Worm (Caenorhabditis elegans) whole organism, mixed stage, embryonic: ENCODE measurements around the gene spe-18.

Experiments used
- ceh-39 ChIP-seq: fragments of 150-350 bp; optimal IDR thresholded peaks from 2 replicates; lab custom pipeline; 2014; ENCODE audit warnings: missing biosample characterization, missing genetic modification characterization
- cnd-1 ChIP-seq: fragments of 200-800 bp; sonication (Bioruptor generic); optimal IDR thresholded peaks from 2 replicates; lab custom pipeline; 2018; ENCODE audit warnings: mild to moderate bottlenecking, missing genetic modification characterization, missing compliant biosample characterization
- elt-1 ChIP-seq: sonication (generic microtip); optimal IDR thresholded peaks from 2 replicates; lab custom pipeline; 2017; ENCODE audit warnings: missing genetic modification characterization, mild to moderate bottlenecking, missing compliant biosample characterization, antibody characterized with exemption, moderate library complexity, borderline replicate concordance; ENCODE audit not compliant: insufficient read depth
- ham-2 ChIP-seq: fragments of 200-800 bp; sonication (Bioruptor generic); optimal IDR thresholded peaks from 2 replicates; lab custom pipeline; 2018; ENCODE audit warnings: mild to moderate bottlenecking, missing genetic modification characterization, missing compliant biosample characterization
- lin-13 ChIP-seq: fragments of 150-350 bp; optimal IDR thresholded peaks from 2 replicates; lab custom pipeline; 2014; ENCODE audit warnings: missing biosample characterization, missing genetic modification characterization
- mep-1 ChIP-seq: fragments of 150-350 bp; optimal IDR thresholded peaks from 2 replicates; lab custom pipeline; 2017; ENCODE audit warnings: missing biosample characterization, missing genetic modification reagents, missing genetic modification characterization, inconsistent platforms
- nhr-237 ChIP-seq: fragments of 150-350 bp; optimal IDR thresholded peaks from 2 replicates; lab custom pipeline; 2014; ENCODE audit warnings: missing biosample characterization, missing genetic modification characterization
- zip-8 ChIP-seq: fragments of 150-350 bp; optimal IDR thresholded peaks from 2 replicates; lab custom pipeline; 2014; ENCODE audit warnings: missing biosample characterization, missing genetic modification characterization

DNA sequence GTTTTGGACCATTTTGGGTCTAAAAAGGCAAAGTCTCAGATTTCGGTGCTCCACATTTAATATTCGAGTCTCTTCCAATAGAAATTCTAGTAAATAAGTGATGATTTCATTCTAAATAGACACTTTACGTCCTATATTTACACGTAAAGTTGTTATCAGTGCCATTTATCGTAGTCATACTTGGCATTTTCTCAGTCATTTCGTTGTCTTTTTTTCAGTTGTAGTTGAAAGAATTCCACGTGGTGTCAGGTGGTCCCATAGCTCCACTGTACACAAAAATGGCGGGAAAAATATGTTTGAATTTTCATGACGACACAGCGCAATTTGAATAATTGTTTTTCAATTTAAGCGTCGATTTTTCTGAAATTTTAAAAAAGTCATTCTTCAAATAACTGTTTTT is 37.2 kb upstream of the spe-18 start:
- no peak for TF ChIP-seq ceh-39 (tag; lab: Kevin White, UChicago)
- TF ChIP-seq mep-1, result no peak
- no peak for TF ChIP-seq elt-1 (tag; lab: Kevin White, UChicago)
- TF ChIP-seq nhr-237 (tag; lab: Kevin White, UChicago), result no peak
- no peak for TF ChIP-seq lin-13 (tag; lab: Kevin White, UChicago)
- TF ChIP-seq zip-8 (tag; lab: Kevin White, UChicago), result no peak
- no peak for TF ChIP-seq cnd-1 (tag; lab: Kevin White, UChicago)
- no peak for TF ChIP-seq ham-2 (GFP tag; lab: Kevin White, UChicago)
